Fruit fly (Drosophila melanogaster) whole organism, embryonic: ENCODE measurements around the gene Cyp4d14.
A peak's percentile ranks its signal among the peaks of the same experiment; 100 is the strongest.

Source experiments
- Atf-2 ChIP-seq: fragments of 200-800 bp; sonication (Bioruptor generic); optimal IDR thresholded peaks from 2 replicates; lab custom pipeline; 2016; ENCODE audit warnings: missing biosample characterization, missing genetic modification characterization
- Atf3 ChIP-seq: fragments of 200-800 bp; sonication (Bioruptor generic); optimal IDR thresholded peaks from 3 replicates; lab custom pipeline; 2016; ENCODE audit warnings: missing biosample characterization, missing genetic modification characterization
- B-H1 ChIP-seq: fragments of 200-800 bp; sonication (Bioruptor generic); IDR thresholded peaks from 3 replicates; pipeline ENCODE4 v1.3.6; 2022; ENCODE audit warnings: missing biosample characterization, missing genetic modification characterization
- CG10321 ChIP-seq: fragments of 200-800 bp; sonication (Bioruptor generic); IDR thresholded peaks from 2 replicates; pipeline ENCODE4 v1.3.6; 2022; ENCODE audit warnings: missing biosample characterization, missing genetic modification characterization
- CG13296 ChIP-seq: fragments of 200-800 bp; sonication (Bioruptor generic); optimal IDR thresholded peaks from 3 replicates; lab custom pipeline; 2018; ENCODE audit warnings: missing biosample characterization, mild to moderate bottlenecking, missing genetic modification characterization
- CG14050 ChIP-seq: fragments of 200-800 bp; sonication (Bioruptor generic); IDR thresholded peaks from 3 replicates; pipeline ENCODE4 v1.3.6; 2022; ENCODE audit warnings: missing biosample characterization, missing genetic modification characterization
- CG16779 ChIP-seq: fragments of 200-800 bp; sonication (Bioruptor generic); IDR thresholded peaks from 2 replicates; pipeline ENCODE4 v1.3.6; 2022; ENCODE audit warnings: missing biosample characterization, missing genetic modification characterization
- CG17328 ChIP-seq: fragments of 200-800 bp; sonication (Bioruptor generic); IDR thresholded peaks from 2 replicates; pipeline ENCODE4 v1.3.6; 2022; ENCODE audit warnings: missing biosample characterization, missing genetic modification characterization
- CG17912 ChIP-seq: fragments of 200-800 bp; sonication (Bioruptor generic); optimal IDR thresholded peaks from 2 replicates; lab custom pipeline; 2018; ENCODE audit warnings: missing biosample characterization, mild to moderate bottlenecking, missing genetic modification characterization
- CG18619 ChIP-seq: fragments of 200-800 bp; sonication (Bioruptor generic); optimal IDR thresholded peaks from 3 replicates; lab custom pipeline; 2017; ENCODE audit warnings: missing biosample characterization, mild to moderate bottlenecking, missing genetic modification characterization
- CG31365 ChIP-seq: fragments of 200-800 bp; sonication (Bioruptor generic); optimal IDR thresholded peaks from 2 replicates; lab custom pipeline; 2018; ENCODE audit warnings: missing biosample characterization, mild to moderate bottlenecking, missing genetic modification characterization
- CG3838 ChIP-seq: fragments of 200-800 bp; sonication (Bioruptor generic); optimal IDR thresholded peaks from 3 replicates; lab custom pipeline; 2016; ENCODE audit warnings: missing biosample characterization, missing genetic modification characterization
- CG4360 ChIP-seq: fragments of 200-800 bp; sonication (Bioruptor generic); IDR thresholded peaks from 2 replicates; pipeline ENCODE4 v1.3.6; 2022; ENCODE audit warnings: missing biosample characterization, missing genetic modification characterization
- CG43689 ChIP-seq: fragments of 200-800 bp; sonication (Bioruptor generic); IDR thresholded peaks from 2 replicates; pipeline ENCODE4 v1.3.6; 2022; ENCODE audit warnings: missing biosample characterization, missing genetic modification characterization
- CG4617 ChIP-seq: fragments of 200-800 bp; sonication (Bioruptor generic); optimal IDR thresholded peaks from 3 replicates; lab custom pipeline; 2016; ENCODE audit warnings: missing biosample characterization, missing genetic modification characterization, borderline replicate concordance
- CG4707 ChIP-seq: fragments of 200-800 bp; sonication (Bioruptor generic); optimal IDR thresholded peaks from 2 replicates; lab custom pipeline; 2018; ENCODE audit warnings: missing biosample characterization, mild to moderate bottlenecking, missing genetic modification characterization, moderate library complexity
- CG5180 ChIP-seq: fragments of 200-800 bp; sonication (Bioruptor generic); optimal IDR thresholded peaks from 3 replicates; lab custom pipeline; 2017; ENCODE audit warnings: missing biosample characterization, missing genetic modification characterization, mild to moderate bottlenecking, moderate library complexity, missing genetic modification reagents
- CG9932 ChIP-seq: fragments of 200-800 bp; sonication (Bioruptor generic); IDR thresholded peaks from 2 replicates; pipeline ENCODE4 v1.3.6; 2022; ENCODE audit warnings: missing biosample characterization, missing genetic modification characterization
- Chrac-16 ChIP-seq: fragments of 200-800 bp; sonication (Bioruptor generic); optimal IDR thresholded peaks from 3 replicates; lab custom pipeline; 2016; ENCODE audit warnings: missing biosample characterization, missing genetic modification characterization
- E2f1 ChIP-seq: fragments of 200-800 bp; sonication (Bioruptor generic); IDR thresholded peaks from 2 replicates; pipeline ENCODE4 v1.3.6; 2022; ENCODE audit warnings: missing biosample characterization, missing genetic modification characterization
- Hand ChIP-seq: fragments of 200-800 bp; sonication (Bioruptor generic); optimal IDR thresholded peaks from 2 replicates; lab custom pipeline; 2017; ENCODE audit warnings: mild to moderate bottlenecking, missing biosample characterization, missing genetic modification reagents, missing genetic modification characterization
- HmgD ChIP-seq: fragments of 200-800 bp; sonication (Bioruptor generic); optimal IDR thresholded peaks from 3 replicates; lab custom pipeline; 2016; ENCODE audit warnings: missing biosample characterization, missing genetic modification characterization
- Hr39 ChIP-seq: fragments of >200 bp; optimal IDR thresholded peaks from 2 replicates; lab custom pipeline; 2017
- NK7.1 ChIP-seq: fragments of 200-800 bp; sonication (Bioruptor generic); optimal IDR thresholded peaks from 3 replicates; lab custom pipeline; 2016; ENCODE audit warnings: missing biosample characterization, missing genetic modification characterization
- Oaz ChIP-seq: fragments of 200-800 bp; sonication (Bioruptor generic); IDR thresholded peaks from 2 replicates; pipeline ENCODE4 v1.3.6; 2022; ENCODE audit warnings: missing biosample characterization, missing genetic modification characterization
- Sry-β ChIP-seq: fragments of 200-800 bp; sonication (Bioruptor generic); optimal IDR thresholded peaks from 2 replicates; lab custom pipeline; 2018; ENCODE audit warnings: missing biosample characterization, mild to moderate bottlenecking, missing genetic modification characterization, moderate library complexity
- ase ChIP-seq: fragments of 200-800 bp; sonication (Bioruptor generic); IDR thresholded peaks from 3 replicates; pipeline ENCODE4 v1.3.6; 2022; ENCODE audit warnings: missing biosample characterization, missing genetic modification characterization
- bcd ChIP-seq: fragments of 200-800 bp; sonication (Bioruptor generic); optimal IDR thresholded peaks from 2 replicates; lab custom pipeline; 2017; ENCODE audit warnings: missing biosample characterization, mild to moderate bottlenecking, missing genetic modification characterization
- cato ChIP-seq: fragments of 200-800 bp; sonication (Bioruptor generic); optimal IDR thresholded peaks from 2 replicates; lab custom pipeline; 2016; ENCODE audit warnings: missing biosample characterization, missing genetic modification characterization, borderline replicate concordance
- cg ChIP-seq: fragments of 200-800 bp; sonication (Bioruptor generic); optimal IDR thresholded peaks from 3 replicates; lab custom pipeline; 2019; ENCODE audit warnings: missing biosample characterization, mild to moderate bottlenecking, missing genetic modification characterization, moderate library complexity
- chinmo ChIP-seq: fragments of 200-800 bp; sonication (Bioruptor generic); IDR thresholded peaks from 4 replicates; pipeline ENCODE4 v1.3.6; 2022; ENCODE audit warnings: missing biosample characterization, missing genetic modification characterization; ENCODE audit not compliant: partially characterized antibody
- da ChIP-seq: fragments of 200-800 bp; sonication (Bioruptor generic); optimal IDR thresholded peaks from 2 replicates; lab custom pipeline; 2016; ENCODE audit warnings: missing biosample characterization, missing genetic modification characterization
- dysf ChIP-seq: fragments of 200-800 bp; sonication (Bioruptor generic); IDR thresholded peaks from 3 replicates; pipeline ENCODE4 v1.3.6; 2022; ENCODE audit warnings: missing biosample characterization, missing genetic modification characterization
- esg ChIP-seq: fragments of 200-800 bp; sonication (Bioruptor generic); conservative IDR thresholded peaks from 2 replicates; pipeline ENCODE4 v1.3.6; 2022; ENCODE audit warnings: missing biosample characterization, missing genetic modification characterization
- fd3F ChIP-seq: fragments of 200-800 bp; sonication (Bioruptor generic); optimal IDR thresholded peaks from 2 replicates; lab custom pipeline; 2018; ENCODE audit warnings: missing biosample characterization, mild to moderate bottlenecking, missing genetic modification characterization, moderate library complexity
- grn ChIP-seq: fragments of 200-800 bp; sonication (Bioruptor generic); optimal IDR thresholded peaks from 3 replicates; lab custom pipeline; 2017; ENCODE audit warnings: missing biosample characterization, missing genetic modification characterization
- gsb ChIP-seq: fragments of 200-800 bp; sonication (Bioruptor generic); IDR thresholded peaks from 2 replicates; pipeline ENCODE4 v1.3.6; 2022; ENCODE audit warnings: missing biosample characterization, missing genetic modification characterization
- h ChIP-seq: fragments of >200 bp; optimal IDR thresholded peaks from 2 replicates; lab custom pipeline; 2017
- hth ChIP-seq: fragments of >200 bp; optimal IDR thresholded peaks from 2 replicates; lab custom pipeline; 2017; ENCODE audit warnings: inconsistent platforms
- klu ChIP-seq: fragments of 200-800 bp; sonication (Bioruptor generic); IDR thresholded peaks from 2 replicates; pipeline ENCODE4 v1.3.6; 2022; ENCODE audit warnings: missing biosample characterization, missing genetic modification characterization
- luna ChIP-seq: fragments of 200-800 bp; sonication (Bioruptor generic); optimal IDR thresholded peaks from 2 replicates; lab custom pipeline; 2016; ENCODE audit warnings: missing biosample characterization, missing genetic modification characterization
- nmo ChIP-seq: fragments of 200-800 bp; sonication (Bioruptor generic); optimal IDR thresholded peaks from 2 replicates; lab custom pipeline; 2018; ENCODE audit warnings: missing biosample characterization, mild to moderate bottlenecking, missing genetic modification characterization, moderate library complexity
- pfk ChIP-seq: fragments of 200-800 bp; sonication (Bioruptor generic); optimal IDR thresholded peaks from 2 replicates; lab custom pipeline; 2018; ENCODE audit warnings: missing biosample characterization, mild to moderate bottlenecking, missing genetic modification characterization, moderate library complexity
- prd ChIP-seq, 3 experiments: fragments of >200 bp in 2 of 3; fragments of 200-800 bp in 1 of 3; sonication (Bioruptor generic) in 1 of 3; optimal IDR thresholded peaks in 2 of 3; IDR thresholded peaks in 1 of 3; 2 replicates in 2 of 3; 3 replicates in 1 of 3; pipeline versions ENCODE4 v1.3.6 to Lab custom; 2017 to 2022; ENCODE audit warnings: missing biosample characterization in 1 of 3, missing genetic modification characterization in 1 of 3
- pzg ChIP-seq: fragments of 200-800 bp; sonication (Bioruptor generic); optimal IDR thresholded peaks from 3 replicates; lab custom pipeline; 2018; ENCODE audit warnings: missing biosample characterization, mild to moderate bottlenecking, missing genetic modification characterization, moderate library complexity
- stwl ChIP-seq: fragments of 200-800 bp; sonication (Bioruptor generic); optimal IDR thresholded peaks from 3 replicates; lab custom pipeline; 2018; ENCODE audit warnings: missing biosample characterization, mild to moderate bottlenecking, missing genetic modification characterization, moderate library complexity
- sug ChIP-seq: fragments of 200-800 bp; optimal IDR thresholded peaks from 2 replicates; lab custom pipeline; 2019; ENCODE audit warnings: missing biosample characterization, mild to moderate bottlenecking, missing genetic modification characterization, moderate library complexity
- tap ChIP-seq: fragments of 200-800 bp; optimal IDR thresholded peaks from 3 replicates; lab custom pipeline; 2019; ENCODE audit warnings: missing biosample characterization, mild to moderate bottlenecking, missing genetic modification characterization, moderate library complexity
- tgo ChIP-seq: fragments of 200-800 bp; sonication (Bioruptor generic); IDR thresholded peaks from 3 replicates; pipeline ENCODE4 v1.3.6; 2022; ENCODE audit warnings: missing biosample characterization, missing genetic modification characterization
- tna ChIP-seq: fragments of 200-800 bp; sonication (Bioruptor generic); IDR thresholded peaks from 2 replicates; pipeline ENCODE4 v1.3.6; 2022; ENCODE audit warnings: missing biosample characterization, missing genetic modification characterization; ENCODE audit not compliant: partially characterized antibody
- wor ChIP-seq: fragments of 200-800 bp; sonication (Bioruptor generic); IDR thresholded peaks from 2 replicates; pipeline ENCODE4 v1.3.6; 2022; ENCODE audit warnings: missing biosample characterization, missing genetic modification characterization
- zfh2 ChIP-seq: fragments of 200-800 bp; sonication (Bioruptor generic); optimal IDR thresholded peaks from 2 replicates; lab custom pipeline; 2016; ENCODE audit warnings: missing biosample characterization, missing genetic modification characterization

Cyp4d14 gene

DNA sequence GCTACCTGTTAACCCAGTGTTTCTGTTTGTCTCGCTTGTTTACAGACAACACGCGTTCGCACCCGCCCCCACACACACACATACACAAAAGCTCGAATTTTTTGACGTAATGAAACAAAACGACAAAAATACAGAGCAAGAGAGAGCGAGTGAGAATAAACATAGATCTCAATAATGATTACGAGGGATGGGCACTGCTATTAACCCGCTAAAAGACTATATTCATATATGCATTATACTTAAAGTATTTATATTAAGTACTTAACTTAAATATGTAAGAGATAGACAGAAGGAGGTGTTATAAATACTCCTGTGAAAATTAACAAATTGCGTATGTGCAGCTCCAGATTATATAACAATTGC, 33.3 kb downstream of the Cyp4d14 start (continued):
- TF ChIP-seq CG14050 (GFP tag; lab: Robert Waterston, UW) (peak; percentile 46; the same call in 1 of the 3 replicates), chinmo (GFP tag; lab: Robert Waterston, UW) (no peak), CG18619 (peak; percentile 23), gsb (GFP tag; lab: Robert Waterston, UW) (peak; percentile 31; the same call in 1 of the 2 replicates), tgo (GFP tag; lab: Robert Waterston, UW) (no peak; the same call in 2 of the 3 replicates), pzg (no peak), bcd (peak; percentile 11), Chrac-16 (GFP tag; lab: Kevin White, UChicago) (no peak), Hr39 (lab: Kevin White, UChicago) (no peak), CG5180 (peak; percentile 30), zfh2 (GFP tag; lab: Kevin White, UChicago) (no peak), klu (GFP tag; lab: Robert Waterston, UW) (no peak), sug (tag; lab: Kevin White, UChicago) (peak; percentile 31), dysf (GFP tag; lab: Robert Waterston, UW) (peak; percentile 40; the same call in 1 of the 3 replicates), CG43689 (peak; percentile 63), Atf-2 (no peak), CG4617 (GFP tag; lab: Kevin White, UChicago) (no peak), CG13296 (GFP tag; lab: Kevin White, UChicago) (peak; percentile 32), Oaz (GFP tag; lab: Robert Waterston, UW) (no peak), NK7.1 (GFP tag; lab: Kevin White, UChicago) (no peak), CG17328 (GFP tag; lab: Robert Waterston, UW) (no peak), CG10321 (GFP tag; lab: Robert Waterston, UW) (no peak), CG4707 (GFP tag; lab: Kevin White, UChicago) (peak; percentile 68), B-H1 (GFP tag; lab: Robert Waterston, UW) (no peak; the same call in 2 of the 3 replicates), CG16779 (GFP tag; lab: Robert Waterston, UW) (no peak), E2f1 (GFP tag; lab: Robert Waterston, UW) (no peak; the same call in 1 of the 2 replicates), CG9932 (GFP tag; lab: Robert Waterston, UW) (peak; percentile 60), stwl (no peak), da (GFP tag; lab: Kevin White, UChicago) (no peak), CG4360 (GFP tag; lab: Robert Waterston, UW) (0 out of 2 replicates have a peak, but pooled peaks have one; percentile 11), cg (GFP tag; lab: Kevin White, UChicago) (peak; percentile 62), prd (optimal IDR thresholded peaks at IDR 0.05; lab: Kevin White, UChicago) (no peak), prd (GFP tag; IDR thresholded peaks at IDR 0.05; lab: Robert Waterston, UW) (peak; percentile 35; the same call in 2 of the 3 replicates), Atf3 (GFP tag; lab: Kevin White, UChicago) (no peak), CG17912 (GFP tag; lab: Kevin White, UChicago) (peak; percentile 79), tap (tag; lab: Kevin White, UChicago) (peak; percentile 33), grn (GFP tag; lab: Kevin White, UChicago) (peak; percentile 72), ase (no peak; the same call in 2 of the 3 replicates), CG3838 (GFP tag; lab: Kevin White, UChicago) (peak; percentile 43), esg (GFP tag; lab: Robert Waterston, UW) (no peak), luna (GFP tag; lab: Kevin White, UChicago) (no peak), wor (no peak), nmo (GFP tag; lab: Kevin White, UChicago) (peak; percentile 25), CG31365 (tag; lab: Kevin White, UChicago) (peak; percentile 53), cato (no peak), fd3F (GFP tag; lab: Kevin White, UChicago) (peak; percentile 25), tna (GFP tag; lab: Robert Waterston, UW) (no peak), pfk (GFP tag; lab: Kevin White, UChicago) (peak; percentile 28), Hand (GFP tag; lab: Kevin White, UChicago) (peak; percentile 34), Sry-β (no peak), HmgD (no peak), h (lab: Kevin White, UChicago) (no peak), hth (lab: Kevin White, UChicago) (no peak)
